Worm (Caenorhabditis elegans): ENCODE data around the gene uvs-1.

The uvs-1 gene

ce11 chrV:7804064-7804800 is at the start of gene uvs-1:
Gene uvs-1, minus strand, starts transcription at chrV:7804208.
- TF ChIP-seq lsy-2 (tag; optimal IDR thresholded peaks at IDR 0.05), result peak in 1 of 2 experiments; percentile 19
- TF ChIP-seq zag-1 (tag; optimal IDR thresholded peaks at IDR 0.05), result no peak
- TF ChIP-seq crh-2 (tag; optimal IDR thresholded peaks at IDR 0.05), result peak; percentile 29
- TF ChIP-seq aly-2 (tag; optimal IDR thresholded peaks at IDR 0.05), result no peak
- TF ChIP-seq gmeb-1 (tag; optimal IDR thresholded peaks at IDR 0.05), result peak; percentile 6
- no peak for TF ChIP-seq R02D3.7 (tag; optimal IDR thresholded peaks at IDR 0.05)
- TF ChIP-seq unc-55 (GFP tag; optimal IDR thresholded peaks at IDR 0.05), result peak; percentile 69
- TF ChIP-seq nhr-25 (tag; optimal IDR thresholded peaks at IDR 0.05), result peak; percentile 23
- TF ChIP-seq fos-1 (tag; optimal IDR thresholded peaks at IDR 0.05), result peak; percentile 45
- peak; percentile 37 for TF ChIP-seq sma-3 (GFP tag; optimal IDR thresholded peaks at IDR 0.05)
- TF ChIP-seq ZK546.5 (tag; optimal IDR thresholded peaks at IDR 0.05), result no peak
- TF ChIP-seq F13H6.1 (tag; optimal IDR thresholded peaks at IDR 0.05), result no peak
- no peak for TF ChIP-seq nhr-10 (tag; optimal IDR thresholded peaks at IDR 0.05)
- TF ChIP-seq C34F6.9 (tag; optimal IDR thresholded peaks at IDR 0.05), result peak; percentile 68
- no peak for TF ChIP-seq lin-11 (tag; optimal IDR thresholded peaks at IDR 0.05)
- TF ChIP-seq sma-9 (GFP tag; optimal IDR thresholded peaks at IDR 0.05), result peak; percentile 18
- no peak for TF ChIP-seq sma-9 (tag; optimal IDR thresholded peaks at IDR 0.05)
- TF ChIP-seq nhr-129 (tag; optimal IDR thresholded peaks at IDR 0.05), result peak; percentile 73

- TF ChIP-seq sem-4 (tag; optimal IDR thresholded peaks at IDR 0.05), result no peak
- TF ChIP-seq nhr-21 (tag; optimal IDR thresholded peaks at IDR 0.05), result no peak
- no peak for TF ChIP-seq mab-5 (tag; optimal IDR thresholded peaks at IDR 0.05)
- no peak for TF ChIP-seq nhr-6 (tag; optimal IDR thresholded peaks at IDR 0.05)
- TF ChIP-seq nhr-77 (tag; optimal IDR thresholded peaks at IDR 0.05), result no peak
- no peak for TF ChIP-seq snpc-4 (tag; optimal IDR thresholded peaks at IDR 0.05)
- TF ChIP-seq nhr-23 (tag; optimal IDR thresholded peaks at IDR 0.05), result no peak
- no peak for TF ChIP-seq dmd-4 (tag; optimal IDR thresholded peaks at IDR 0.05)
- no peak for TF ChIP-seq nhr-129 (tag; optimal IDR thresholded peaks at IDR 0.05)
- no peak for TF ChIP-seq nhr-12 (tag; optimal IDR thresholded peaks at IDR 0.05)
- TF ChIP-seq lin-13 (GFP tag; optimal IDR thresholded peaks at IDR 0.05), result no peak
- no peak for TF ChIP-seq egl-27 (tag; optimal IDR thresholded peaks at IDR 0.05)
- no peak for TF ChIP-seq C34F6.9 (tag; optimal IDR thresholded peaks at IDR 0.05)
- TF ChIP-seq unc-62 (GFP tag; optimal IDR thresholded peaks at IDR 0.05), result no peak
- no peak for TF ChIP-seq lsy-2 (tag; optimal IDR thresholded peaks at IDR 0.05)
These were observed 48.1 kb upstream of the uvs-1 start for ce11 chrV:7852078-7852477.

ce11 chrV:7848251-7848650 is 44.2 kb upstream of the uvs-1 start:
- TF ChIP-seq C34F6.9 (tag; optimal IDR thresholded peaks at IDR 0.05) (peak; percentile 10), nhr-129 (tag; optimal IDR thresholded peaks at IDR 0.05) (peak; percentile 44), mdl-1 (tag; optimal IDR thresholded peaks at IDR 0.05) (peak in 1 of 2 experiments; percentile 16), fos-1 (tag; optimal IDR thresholded peaks at IDR 0.05) (peak; percentile 9), ama-1 (optimal IDR thresholded peaks at IDR 0.05) (no peak), F13H6.1 (tag; optimal IDR thresholded peaks at IDR 0.05) (peak; percentile 32)

- TF ChIP-seq gmeb-1 (tag; optimal IDR thresholded peaks at IDR 0.05), result no peak
- TF ChIP-seq F13H6.1 (tag; optimal IDR thresholded peaks at IDR 0.05), result no peak
- no peak for TF ChIP-seq nhr-25 (tag; optimal IDR thresholded peaks at IDR 0.05)
- TF ChIP-seq ZK546.5 (tag; optimal IDR thresholded peaks at IDR 0.05), result no peak
- no peak for TF ChIP-seq Y55F3AM.14 (GFP tag; optimal IDR thresholded peaks at IDR 0.05)
- no peak for TF ChIP-seq nhr-6 (tag; optimal IDR thresholded peaks at IDR 0.05)
- TF ChIP-seq skn-1 (tag; optimal IDR thresholded peaks at IDR 0.05), result no peak
- TF ChIP-seq nhr-23 (tag; optimal IDR thresholded peaks at IDR 0.05), result no peak
- no peak for TF ChIP-seq nhr-12 (tag; optimal IDR thresholded peaks at IDR 0.05)
- no peak for TF ChIP-seq mbf-1 (tag; optimal IDR thresholded peaks at IDR 0.05)
These were observed 43.7 kb upstream of the uvs-1 start for ce11 chrV:7847687-7848086.

- TF ChIP-seq nhr-237 (tag; optimal IDR thresholded peaks at IDR 0.05), result no peak
- no peak for TF ChIP-seq peb-1 (tag; optimal IDR thresholded peaks at IDR 0.05)
- TF ChIP-seq nhr-12 (tag; optimal IDR thresholded peaks at IDR 0.05), result no peak
These were observed 43.2 kb upstream of the uvs-1 start, which contains the start of gene memo-1 for ce11 chrV:7847170-7847569. Gene memo-1, minus strand, starts transcription at chrV:7847171.
